Worm (Caenorhabditis elegans): ENCODE data around the gene C04B4.4.

ce11 chrX:12298324-12298723 is 7.7 kb downstream of the C04B4.4 start, which contains the start of gene W06D11.3:
- TF ChIP-seq nhr-80 (tag; optimal IDR thresholded peaks at IDR 0.05) (no peak), unc-62 (GFP tag; optimal IDR thresholded peaks at IDR 0.05) (no peak), lir-1 (GFP tag; conservative IDR thresholded peaks at IDR 0.05) (no peak), ztf-18 (tag; optimal IDR thresholded peaks at IDR 0.05) (no peak)
